Worm (Caenorhabditis elegans) whole organism, midembryonic: ENCODE measurements around the gene C30F2.4.

ENCODE experiments used
- T22C8.4 ChIP-seq: fragments of 200-800 bp; sonication (Bioruptor generic); IDR thresholded peaks from 2 replicates; pipeline ENCODE4 v1.3.6; 2022; ENCODE audit warnings: missing genetic modification characterization, missing compliant biosample characterization
- cog-1 ChIP-seq: sonication (generic microtip); optimal IDR thresholded peaks from 2 replicates; lab custom pipeline; 2016; ENCODE audit warnings: missing genetic modification characterization, missing compliant biosample characterization
- flt-1 ChIP-seq: fragments of 200-800 bp; sonication (Bioruptor generic); IDR thresholded peaks from 2 replicates; pipeline ENCODE4 v1.3.6; 2022; ENCODE audit warnings: missing genetic modification characterization, missing compliant biosample characterization
- klf-2 ChIP-seq: fragments of 200-800 bp; sonication (Bioruptor generic); conservative IDR thresholded peaks from 2 replicates; pipeline ENCODE4 v1.3.6; 2022; ENCODE audit warnings: missing genetic modification reagents, missing genetic modification characterization, missing compliant biosample characterization
- med-1 ChIP-seq: sonication (generic microtip); optimal IDR thresholded peaks from 2 replicates; lab custom pipeline; 2017; ENCODE audit warnings: missing genetic modification characterization, mild to moderate bottlenecking, missing compliant biosample characterization, antibody characterized with exemption, missing genetic modification reagents; ENCODE audit not compliant: insufficient read depth
- tab-1 ChIP-seq: fragments of 200-800 bp; sonication (Bioruptor generic); IDR thresholded peaks from 2 replicates; pipeline ENCODE4 v1.3.6; 2022; ENCODE audit warnings: missing genetic modification characterization, missing compliant biosample characterization
- ztf-23 ChIP-seq: fragments of 200-800 bp; sonication (Bioruptor generic); IDR thresholded peaks from 2 replicates; pipeline ENCODE4 v1.3.6; 2022; ENCODE audit warnings: missing genetic modification reagents, missing genetic modification characterization, missing compliant biosample characterization
- ztf-29 ChIP-seq: fragments of 200-800 bp; sonication (Bioruptor generic); IDR thresholded peaks from 2 replicates; pipeline ENCODE4 v1.3.6; 2022; ENCODE audit warnings: missing genetic modification reagents, missing genetic modification characterization, missing compliant biosample characterization

- TF ChIP-seq tab-1 (no peak), flt-1 (GFP tag; lab: Robert Waterston, UW) (no peak), T22C8.4 (no peak), med-1 (no peak), klf-2 (GFP tag; lab: Robert Waterston, UW) (no peak), ztf-23 (GFP tag; lab: Robert Waterston, UW) (no peak), cog-1 (tag; lab: Kevin White, UChicago) (no peak), ztf-29 (GFP tag; lab: Robert Waterston, UW) (no peak)
Measured at ce11 chrX:16087842-16088241, 11.5 kb upstream of the C30F2.4 start.
